Fruit fly (Drosophila melanogaster): Measurements from ENCODE around the gene CG31810.

DNA sequence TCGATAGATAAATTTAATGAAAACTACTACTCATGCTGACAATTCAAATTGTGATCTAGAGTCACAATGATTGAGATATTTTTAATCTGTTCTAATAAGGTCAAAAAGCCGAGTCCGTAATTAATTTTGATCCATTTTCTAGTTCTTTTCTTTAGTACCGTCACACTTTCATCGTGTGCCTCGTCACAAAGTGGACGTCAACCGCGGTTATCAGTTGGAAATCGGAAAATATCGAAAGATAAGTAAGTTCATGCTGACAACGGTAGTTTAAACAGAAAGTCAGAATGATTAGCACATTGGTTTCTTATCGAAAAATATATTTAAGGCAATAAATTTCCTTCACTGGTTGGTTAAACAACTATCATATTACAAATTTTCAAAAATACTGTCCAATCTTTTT, 1.7 kb downstream of the CG31810 start:
- TF ChIP-seq cnc (optimal IDR thresholded peaks at IDR 0.05) (peak in 1 of 2 experiments; percentile 81), Clk (GFP tag; optimal IDR thresholded peaks at IDR 0.05) (no peak), CG1620 (GFP tag; optimal IDR thresholded peaks at IDR 0.05) (no peak), kay (GFP tag; ENCODE audit: borderline replicate concordance) (no peak), CG7045 (GFP tag; optimal IDR thresholded peaks at IDR 0.05) (no peak), pad (GFP tag; optimal IDR thresholded peaks at IDR 0.05) (no peak), toe (GFP tag; optimal IDR thresholded peaks at IDR 0.05) (no peak), tj (GFP tag; optimal IDR thresholded peaks at IDR 0.05) (no peak), Crg-1 (GFP tag; optimal IDR thresholded peaks at IDR 0.05) (no peak)

Data from whole organism, adult.